Fruit fly (Drosophila melanogaster) whole organism, prepupa: ENCODE results near the gene nrv1.

Experiments used
- Blimp-1 ChIP-seq: fragments of 200-800 bp; sonication (Bioruptor generic); optimal IDR thresholded peaks from 3 replicates; lab custom pipeline; 2017; ENCODE audit warnings: missing biosample characterization, missing genetic modification characterization, mild to moderate bottlenecking, moderate library complexity, missing genetic modification reagents
- CG10631 ChIP-seq: fragments of 200-800 bp; sonication (Bioruptor generic); optimal IDR thresholded peaks from 2 replicates; lab custom pipeline; 2016; ENCODE audit warnings: missing biosample characterization, missing genetic modification characterization
- CG10669 ChIP-seq: fragments of 200-800 bp; sonication (Bioruptor generic); optimal IDR thresholded peaks from 3 replicates; lab custom pipeline; 2018; ENCODE audit warnings: missing biosample characterization, mild to moderate bottlenecking, missing genetic modification characterization, moderate library complexity
- CG11902 ChIP-seq: fragments of 200-800 bp; sonication (Bioruptor generic); optimal IDR thresholded peaks from 3 replicates; lab custom pipeline; 2016; ENCODE audit warnings: missing biosample characterization, missing genetic modification characterization
- CG15336 ChIP-seq: fragments of 200-800 bp; sonication (Bioruptor generic); IDR thresholded peaks from 2 replicates; pipeline ENCODE4 v1.3.6; 2022; ENCODE audit warnings: missing biosample characterization, missing genetic modification characterization
- CG1621 ChIP-seq: fragments of 200-800 bp; sonication (Bioruptor generic); optimal IDR thresholded peaks from 3 replicates; lab custom pipeline; 2018; ENCODE audit warnings: missing biosample characterization, mild to moderate bottlenecking, missing genetic modification characterization
- CG16779 ChIP-seq: fragments of 200-800 bp; sonication (Bioruptor generic); optimal IDR thresholded peaks from 3 replicates; lab custom pipeline; 2017; ENCODE audit warnings: missing biosample characterization, mild to moderate bottlenecking, missing genetic modification characterization
- CG3032 ChIP-seq: fragments of 200-800 bp; optimal IDR thresholded peaks from 2 replicates; lab custom pipeline; 2019; ENCODE audit warnings: missing biosample characterization, mild to moderate bottlenecking, missing genetic modification characterization, moderate library complexity
- CG31627 ChIP-seq: fragments of 200-800 bp; sonication (Bioruptor generic); optimal IDR thresholded peaks from 3 replicates; lab custom pipeline; 2016; ENCODE audit warnings: missing biosample characterization, missing genetic modification characterization
- CG32006 ChIP-seq: fragments of 200-800 bp; sonication (Bioruptor generic); optimal IDR thresholded peaks from 3 replicates; lab custom pipeline; 2017; ENCODE audit warnings: missing biosample characterization, mild to moderate bottlenecking, missing genetic modification characterization
- CG34406 ChIP-seq: fragments of 200-800 bp; sonication (Bioruptor generic); optimal IDR thresholded peaks from 3 replicates; lab custom pipeline; 2016; ENCODE audit warnings: missing biosample characterization, missing genetic modification characterization
- CG3919 ChIP-seq: fragments of 200-800 bp; sonication (Bioruptor generic); optimal IDR thresholded peaks from 3 replicates; lab custom pipeline; 2016; ENCODE audit warnings: missing biosample characterization, missing genetic modification characterization
- CG6163 ChIP-seq: fragments of 200-800 bp; sonication (Bioruptor generic); IDR thresholded peaks from 3 replicates; pipeline ENCODE4 v1.3.6; 2022; ENCODE audit warnings: missing biosample characterization, missing genetic modification characterization
- CG6276 ChIP-seq: fragments of 200-800 bp; sonication (Bioruptor generic); optimal IDR thresholded peaks from 2 replicates; lab custom pipeline; 2017; ENCODE audit warnings: missing biosample characterization, mild to moderate bottlenecking, missing genetic modification characterization
- CG6808 ChIP-seq: fragments of 200-800 bp; sonication (Bioruptor generic); optimal IDR thresholded peaks from 3 replicates; lab custom pipeline; 2017; ENCODE audit warnings: missing biosample characterization, missing genetic modification characterization, mild to moderate bottlenecking, moderate library complexity, missing genetic modification reagents
- CG8632 ChIP-seq: fragments of 200-800 bp; sonication (Bioruptor generic); optimal IDR thresholded peaks from 3 replicates; lab custom pipeline; 2016; ENCODE audit warnings: missing biosample characterization, missing genetic modification characterization
- CG9139 ChIP-seq: fragments of 200-800 bp; sonication (Bioruptor generic); optimal IDR thresholded peaks from 3 replicates; lab custom pipeline; 2017; ENCODE audit warnings: missing biosample characterization, mild to moderate bottlenecking, missing genetic modification characterization
- Eip75B ChIP-seq: fragments of 200-800 bp; sonication (Bioruptor generic); optimal IDR thresholded peaks from 3 replicates; lab custom pipeline; 2016; ENCODE audit warnings: missing biosample characterization, missing genetic modification characterization
- Eip78C ChIP-seq: fragments of 200-800 bp; sonication (Bioruptor generic); peaks from one replicate; lab custom pipeline; 2016; ENCODE audit warnings: missing biosample characterization, missing genetic modification characterization
- Eip93F ChIP-seq: fragments of 200-800 bp; sonication (Bioruptor generic); optimal IDR thresholded peaks from 2 replicates; lab custom pipeline; 2016; ENCODE audit warnings: missing biosample characterization, mild to moderate bottlenecking, missing genetic modification characterization
- Ets21C ChIP-seq: fragments of 200-800 bp; sonication (Bioruptor generic); optimal IDR thresholded peaks from 3 replicates; lab custom pipeline; 2016; ENCODE audit warnings: missing biosample characterization, missing genetic modification characterization
- Ets96B ChIP-seq: fragments of 200-800 bp; optimal IDR thresholded peaks from 2 replicates; lab custom pipeline; 2019; ENCODE audit warnings: missing biosample characterization, mild to moderate bottlenecking, missing genetic modification characterization, moderate library complexity
- Gug ChIP-seq: fragments of 200-800 bp; sonication (Bioruptor generic); IDR thresholded peaks from 2 replicates; pipeline ENCODE4 v1.3.6; 2022; ENCODE audit warnings: missing biosample characterization, missing genetic modification characterization
- Hr4 ChIP-seq: fragments of 200-800 bp; sonication (Bioruptor generic); optimal IDR thresholded peaks from 3 replicates; lab custom pipeline; 2016; ENCODE audit warnings: missing biosample characterization, missing genetic modification characterization
- Met ChIP-seq: fragments of 200-800 bp; sonication (Bioruptor generic); optimal IDR thresholded peaks from 3 replicates; lab custom pipeline; 2016; ENCODE audit warnings: missing biosample characterization, missing genetic modification characterization
- Sox15 ChIP-seq: fragments of 200-800 bp; sonication (Bioruptor generic); optimal IDR thresholded peaks from 3 replicates; lab custom pipeline; 2016; ENCODE audit warnings: missing biosample characterization, missing genetic modification characterization
- acj6 ChIP-seq: fragments of 200-800 bp; sonication (Bioruptor generic); optimal IDR thresholded peaks from 3 replicates; lab custom pipeline; 2016; ENCODE audit warnings: missing biosample characterization, missing genetic modification characterization
- esn ChIP-seq: fragments of 200-800 bp; sonication (Bioruptor generic); optimal IDR thresholded peaks from 2 replicates; lab custom pipeline; 2016; ENCODE audit warnings: missing biosample characterization, mild to moderate bottlenecking, missing genetic modification characterization, moderate library complexity
- fd85E ChIP-seq: fragments of 200-800 bp; sonication (Bioruptor generic); optimal IDR thresholded peaks from 3 replicates; lab custom pipeline; 2016; ENCODE audit warnings: missing biosample characterization, missing genetic modification characterization
- fkh ChIP-seq: fragments of 200-800 bp; sonication (Bioruptor generic); optimal IDR thresholded peaks from 3 replicates; lab custom pipeline; 2017; ENCODE audit warnings: missing biosample characterization, mild to moderate bottlenecking, missing genetic modification characterization, moderate library complexity
- lz ChIP-seq: fragments of 200-800 bp; sonication (Bioruptor generic); optimal IDR thresholded peaks from 3 replicates; lab custom pipeline; 2016; ENCODE audit warnings: missing biosample characterization, missing genetic modification characterization
- pdm3 ChIP-seq: fragments of 200-800 bp; sonication (Bioruptor generic); optimal IDR thresholded peaks from 3 replicates; lab custom pipeline; 2016; ENCODE audit warnings: missing biosample characterization, missing genetic modification characterization
- spab ChIP-seq: fragments of 200-800 bp; sonication (Bioruptor generic); optimal IDR thresholded peaks from 2 replicates; lab custom pipeline; 2017; ENCODE audit warnings: missing biosample characterization, mild to moderate bottlenecking, missing genetic modification characterization, missing genetic modification reagents
- ss ChIP-seq, 2 experiments: fragments of 200-800 bp; sonication (Bioruptor generic); optimal IDR thresholded peaks; 2 replicates in 1 of 2; 3 replicates in 1 of 2; lab custom pipeline; 2017 to 2018; ENCODE audit warnings: mild to moderate bottlenecking in 2 of 2, missing biosample characterization in 2 of 2, missing genetic modification characterization in 2 of 2, moderate library complexity in 1 of 2

The nrv1 gene

dm6 chr2L:6786674-6787028 lies at the start of gene nrv1:
TSS of gene nrv1 (minus strand) at chr2L:6786861.
- TF ChIP-seq esn (GFP tag; lab: Kevin White, UChicago) (no peak), CG11902 (no peak), Eip78C (GFP tag; lab: Kevin White, UChicago) (no peak), CG32006 (no peak), CG8632 (GFP tag; lab: Kevin White, UChicago) (no peak), Blimp-1 (GFP tag; lab: Kevin White, UChicago) (no peak), CG1621 (tag; lab: Kevin White, UChicago) (no peak), CG15336 (GFP tag; lab: Robert Waterston, UW) (no peak), CG10631 (GFP tag; lab: Kevin White, UChicago) (no peak), Eip75B (no peak), CG10669 (no peak), pdm3 (GFP tag; lab: Kevin White, UChicago) (no peak), Met (GFP tag; lab: Kevin White, UChicago) (no peak), CG6276 (GFP tag; lab: Kevin White, UChicago) (no peak), Ets21C (no peak)
- TF ChIP-seq, all 60 proteins: peak for 0

- no peak for TF ChIP-seq spab (GFP tag; lab: Kevin White, UChicago)
- TF ChIP-seq CG16779 (tag; lab: Kevin White, UChicago) = no peak
- no peak for TF ChIP-seq CG11902
- no peak for TF ChIP-seq Eip93F (GFP tag; lab: Kevin White, UChicago)
- no peak for TF ChIP-seq ss (GFP tag; optimal IDR thresholded peaks at IDR 0.05; lab: Kevin White, UChicago)
- no peak for TF ChIP-seq Ets96B (tag; lab: Kevin White, UChicago)
- no peak for TF ChIP-seq Sox15 (GFP tag; lab: Kevin White, UChicago)
- TF ChIP-seq CG10669 = no peak
- no peak for TF ChIP-seq CG3032 (tag; lab: Kevin White, UChicago)
- TF ChIP-seq fd85E (GFP tag; lab: Kevin White, UChicago) = no peak
These were observed 49.5 kb upstream of the nrv1 start for dm6 chr2L:6836114-6836513.

- TF ChIP-seq ss (GFP tag; optimal IDR thresholded peaks at IDR 0.05; lab: Kevin White, UChicago) = no peak
- peak; percentile 36 for TF ChIP-seq fkh (GFP tag; lab: Kevin White, UChicago)
- TF ChIP-seq, all 60 proteins: peak for 1
These were observed 47.0 kb upstream of the nrv1 start for dm6 chr2L:6833661-6834073.

- TF ChIP-seq CG6808 (GFP tag; lab: Kevin White, UChicago) (peak; percentile 10), CG34406 (GFP tag; lab: Kevin White, UChicago) (peak; percentile 9), esn (GFP tag; lab: Kevin White, UChicago) (peak; percentile 17), CG31627 (no peak), lz (GFP tag; lab: Kevin White, UChicago) (no peak), CG9139 (GFP tag; lab: Kevin White, UChicago) (no peak), Met (GFP tag; lab: Kevin White, UChicago) (no peak), acj6 (GFP tag; lab: Kevin White, UChicago) (peak; percentile 0), Eip78C (GFP tag; lab: Kevin White, UChicago) (peak; percentile 59), spab (GFP tag; lab: Kevin White, UChicago) (peak; percentile 4), CG32006 (peak; percentile 5), CG3919 (peak; percentile 14), CG6163 (GFP tag; lab: Robert Waterston, UW) (no peak)
These were observed 43.6 kb upstream of the nrv1 start for dm6 chr2L:6830264-6830729.

- TF ChIP-seq pdm3 (GFP tag; lab: Kevin White, UChicago) (no peak), Hr4 (no peak), CG16779 (tag; lab: Kevin White, UChicago) (no peak), CG15336 (GFP tag; lab: Robert Waterston, UW) (no peak), Ets96B (tag; lab: Kevin White, UChicago) (no peak), Gug (GFP tag; lab: Robert Waterston, UW) (no peak)
These were observed 41.0 kb upstream of the nrv1 start for dm6 chr2L:6827558-6828122.
